Worm (Caenorhabditis elegans): ENCODE measurements around the gene C13C4.7.

ce11 chrV:12121274-12121673 is 993 bp upstream of the C13C4.7 start, which contains the start of gene C13C4.6:
- no peak for TF ChIP-seq unc-62 (GFP tag; optimal IDR thresholded peaks at IDR 0.05)
- no peak for TF ChIP-seq snpc-4 (GFP tag; optimal IDR thresholded peaks at IDR 0.05)
- TF ChIP-seq snpc-4 (tag; optimal IDR thresholded peaks at IDR 0.05): no peak
- no peak for TF ChIP-seq F22D6.2 (tag; optimal IDR thresholded peaks at IDR 0.05)
- TF ChIP-seq dpl-1 (GFP tag; optimal IDR thresholded peaks at IDR 0.05): no peak

All from whole organism, young adult.